Worm (Caenorhabditis elegans) whole organism, young adult: ENCODE measurements around the gene Y54F10AR.1.

Experiments
- madf-3 ChIP-seq: fragments of 200-800 bp; sonication (Bioruptor generic); IDR thresholded peaks from 2 replicates; pipeline ENCODE4 v1.3.6; 2022; ENCODE audit warnings: missing genetic modification reagents, missing genetic modification characterization, missing compliant biosample characterization
- rec-8 ChIP-seq, 2 experiments: sonication (generic microtip); optimal IDR thresholded peaks; 2 replicates each; lab custom pipeline; 2016; ENCODE audit warnings: mild to moderate bottlenecking in 2 of 2, missing genetic modification characterization in 2 of 2, missing genetic modification reagents in 2 of 2, missing genotype in 2 of 2, missing biosample characterization in 1 of 2, missing compliant biosample characterization in 1 of 2, moderate library complexity in 1 of 2
- rpc-1 ChIP-seq, 2 experiments: fragments of 150-350 bp in 1 of 2; sonication (generic microtip) in 1 of 2; optimal IDR thresholded peaks; 2 replicates each; lab custom pipeline; 2014 to 2018; ENCODE audit warnings: missing biosample characterization in 1 of 2, missing genetic modification characterization in 1 of 2, missing genetic modification reagents in 1 of 2, missing genotype in 1 of 2
- snpc-4 ChIP-seq, 5 experiments: fragments of 150-350 bp in 1 of 5; sonication (generic microtip) in 4 of 5; optimal IDR thresholded peaks; 2 replicates each; lab custom pipeline; 2014 to 2018; ENCODE audit warnings: missing genetic modification characterization in 5 of 5, missing biosample characterization in 3 of 5, antibody characterized with exemption in 2 of 5, mild to moderate bottlenecking in 2 of 5, missing compliant biosample characterization in 2 of 5, missing genotype in 2 of 5, moderate library complexity in 2 of 5, missing genetic modification reagents in 1 of 5

DNA sequence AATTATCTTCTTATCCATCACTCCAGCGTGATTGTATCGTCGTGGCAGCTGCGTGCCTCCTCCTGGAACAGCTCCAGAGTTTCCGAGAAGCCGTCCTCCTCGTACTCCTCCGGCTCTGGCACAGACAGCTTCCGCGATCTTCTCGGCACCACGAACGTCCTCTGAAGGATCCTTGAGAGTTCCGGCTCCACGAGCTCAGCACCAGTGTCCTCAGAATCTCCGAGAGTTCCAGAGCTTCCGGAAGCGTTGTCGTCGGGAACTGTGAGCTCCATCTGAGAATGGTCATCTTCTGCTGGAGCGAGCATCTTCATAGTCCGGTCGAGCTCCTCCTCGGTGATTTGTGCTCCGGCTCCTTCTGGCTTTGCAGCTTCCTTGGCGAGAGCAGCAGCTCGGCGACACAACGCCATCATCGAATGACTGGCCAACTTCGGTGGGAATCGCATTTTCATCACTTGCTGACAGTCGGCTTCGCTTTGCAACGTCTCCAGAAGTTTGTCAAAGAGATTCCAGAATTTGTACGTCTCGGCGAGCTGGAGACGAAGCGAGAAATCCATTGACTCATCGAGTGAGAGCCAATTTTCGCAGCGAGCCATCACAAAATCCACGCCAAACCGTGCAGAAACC is 12.3 kb downstream of the Y54F10AR.1 start:
- no peak for TF ChIP-seq rec-8 (tag; optimal IDR thresholded peaks at IDR 0.05; lab: Kevin White, UChicago)
- TF ChIP-seq rpc-1 (optimal IDR thresholded peaks at IDR 0.05; lab: Kevin White, UChicago), result no peak
- TF ChIP-seq rpc-1 (tag; optimal IDR thresholded peaks at IDR 0.05; lab: Kevin White, UChicago), result no peak
- no peak for TF ChIP-seq madf-3 (GFP tag; lab: Robert Waterston, UW)
- no peak for TF ChIP-seq snpc-4 (GFP tag; optimal IDR thresholded peaks at IDR 0.05; lab: Kevin White, UChicago)
- TF ChIP-seq snpc-4 (tag; optimal IDR thresholded peaks at IDR 0.05; lab: Kevin White, UChicago), result no peak
